Worm (Caenorhabditis elegans) whole organism, L3 larva: Measurements from ENCODE around the gene F49C12.9.
A peak's percentile ranks its signal among the peaks of the same experiment; 100 is the strongest.

Source experiments
- R02D3.7 ChIP-seq: fragments of 150-350 bp; optimal IDR thresholded peaks from 2 replicates; lab custom pipeline; 2014; ENCODE audit warnings: missing biosample characterization, missing genetic modification characterization
- ceh-28 ChIP-seq: fragments of 150-350 bp; optimal IDR thresholded peaks from 2 replicates; lab custom pipeline; 2014; ENCODE audit warnings: missing biosample characterization, missing genetic modification reagents, missing genetic modification characterization
- daf-12 ChIP-seq: fragments of 150-350 bp; optimal IDR thresholded peaks from 2 replicates; lab custom pipeline; 2014; ENCODE audit warnings: missing biosample characterization, missing genetic modification reagents, missing genetic modification characterization
- egl-27 ChIP-seq: sonication (generic microtip); optimal IDR thresholded peaks from 4 replicates; lab custom pipeline; 2017; ENCODE audit warnings: missing biosample characterization, missing genetic modification reagents, missing genetic modification characterization
- elt-1 ChIP-seq: fragments of 150-350 bp; optimal IDR thresholded peaks from 2 replicates; lab custom pipeline; 2014; ENCODE audit warnings: missing biosample characterization, missing genetic modification characterization
- fos-1 ChIP-seq: fragments of 150-350 bp; optimal IDR thresholded peaks from 2 replicates; lab custom pipeline; 2014; ENCODE audit warnings: missing biosample characterization, missing genetic modification characterization
- lin-15B ChIP-seq: fragments of 150-350 bp; optimal IDR thresholded peaks from 2 replicates; lab custom pipeline; 2014; ENCODE audit warnings: missing biosample characterization, missing genetic modification characterization
- nfya-1 ChIP-seq: sonication (generic microtip); optimal IDR thresholded peaks from 2 replicates; lab custom pipeline; 2017; ENCODE audit warnings: missing genetic modification characterization, mild to moderate bottlenecking, missing compliant biosample characterization, antibody characterized with exemption, moderate library complexity; ENCODE audit not compliant: insufficient read depth
- nhr-12 ChIP-seq: fragments of 150-350 bp; optimal IDR thresholded peaks from 2 replicates; lab custom pipeline; 2014; ENCODE audit warnings: missing biosample characterization, missing genetic modification characterization
- nhr-237 ChIP-seq: fragments of 150-350 bp; optimal IDR thresholded peaks from 2 replicates; lab custom pipeline; 2014; ENCODE audit warnings: missing biosample characterization, missing genetic modification characterization
- nhr-25 ChIP-seq: sonication (generic microtip); optimal IDR thresholded peaks from 2 replicates; lab custom pipeline; 2017; ENCODE audit warnings: missing biosample characterization, missing genetic modification characterization
- pha-4 ChIP-seq: fragments of 150-350 bp; optimal IDR thresholded peaks from 2 replicates; lab custom pipeline; 2014; ENCODE audit warnings: missing biosample characterization, missing genetic modification reagents, missing genetic modification characterization
- skn-1 ChIP-seq: fragments of 150-350 bp; optimal IDR thresholded peaks from 2 replicates; lab custom pipeline; 2014; ENCODE audit warnings: missing biosample characterization, missing genetic modification characterization
- ztf-11 ChIP-seq: fragments of 150-350 bp; optimal IDR thresholded peaks from 2 replicates; lab custom pipeline; 2014; ENCODE audit warnings: missing biosample characterization, missing genetic modification characterization

DNA sequence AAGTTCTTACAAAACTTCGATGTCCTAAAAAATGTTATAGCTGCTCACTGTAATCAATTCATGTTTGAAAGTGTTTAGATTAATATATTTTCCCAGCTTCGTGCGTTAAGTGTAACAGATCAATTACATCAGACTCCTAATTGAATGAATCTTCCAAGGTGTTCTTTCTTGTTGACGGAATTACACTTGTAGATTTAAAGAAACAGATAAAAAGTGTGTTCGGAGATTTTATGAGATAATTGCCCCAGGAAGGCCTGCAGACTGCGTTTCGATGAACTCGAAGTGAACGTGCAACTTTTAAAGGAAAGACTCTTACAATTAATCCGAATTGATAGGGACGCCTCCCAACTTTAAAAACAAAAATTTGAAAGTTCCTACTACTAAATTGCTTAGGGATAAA is 26.4 kb downstream of the F49C12.9 start:
- no peak for TF ChIP-seq nfya-1 (tag; lab: Kevin White, UChicago)
- no peak for TF ChIP-seq daf-12 (tag; lab: Kevin White, UChicago)
- no peak for TF ChIP-seq nhr-25 (tag; lab: Kevin White, UChicago)
- no peak for TF ChIP-seq skn-1
- no peak for TF ChIP-seq pha-4 (tag; lab: Kevin White, UChicago)
- no peak for TF ChIP-seq nhr-237 (tag; lab: Kevin White, UChicago)
- no peak for TF ChIP-seq ceh-28
- peak; percentile 70 for TF ChIP-seq elt-1 (tag; lab: Kevin White, UChicago)
- TF ChIP-seq ztf-11 (tag; lab: Kevin White, UChicago): no peak
- no peak for TF ChIP-seq R02D3.7 (tag; lab: Kevin White, UChicago)
- no peak for TF ChIP-seq lin-15B (tag; lab: Kevin White, UChicago)
- TF ChIP-seq nhr-12 (tag; lab: Kevin White, UChicago): no peak
- TF ChIP-seq fos-1 (tag; lab: Kevin White, UChicago): no peak
- TF ChIP-seq egl-27 (tag; lab: Kevin White, UChicago): no peak
